Fruit fly (Drosophila melanogaster) whole organism, embryonic: ENCODE measurements around the gene CG4338.

Experiments used
- B-H1 ChIP-seq: fragments of 200-800 bp; sonication (Bioruptor generic); IDR thresholded peaks from 3 replicates; pipeline ENCODE4 v1.3.6; 2022; ENCODE audit warnings: missing biosample characterization, missing genetic modification characterization
- CG10979 ChIP-seq: fragments of 200-800 bp; sonication (Bioruptor generic); optimal IDR thresholded peaks from 2 replicates; lab custom pipeline; 2018; ENCODE audit warnings: missing biosample characterization, mild to moderate bottlenecking, missing genetic modification characterization, moderate library complexity
- CG11723 ChIP-seq: fragments of 200-800 bp; sonication (Bioruptor generic); optimal IDR thresholded peaks from 2 replicates; lab custom pipeline; 2017; ENCODE audit warnings: missing biosample characterization, mild to moderate bottlenecking, missing genetic modification characterization
- CG12391 ChIP-seq: fragments of 200-800 bp; sonication (Bioruptor generic); optimal IDR thresholded peaks from 3 replicates; lab custom pipeline; 2018; ENCODE audit warnings: missing biosample characterization, mild to moderate bottlenecking, missing genetic modification characterization, moderate library complexity
- CG13123 ChIP-seq: fragments of 200-800 bp; sonication (Bioruptor generic); optimal IDR thresholded peaks from 2 replicates; lab custom pipeline; 2016; ENCODE audit warnings: missing biosample characterization, missing genetic modification characterization
- CG14441 ChIP-seq: fragments of 200-800 bp; sonication (Bioruptor generic); IDR thresholded peaks from 2 replicates; pipeline ENCODE4 v1.3.6; 2022; ENCODE audit warnings: missing biosample characterization, missing genetic modification characterization
- CG14710 ChIP-seq: fragments of 200-800 bp; sonication (Bioruptor generic); optimal IDR thresholded peaks from 3 replicates; lab custom pipeline; 2019; ENCODE audit warnings: missing biosample characterization, mild to moderate bottlenecking, missing genetic modification characterization, moderate library complexity
- CG1602 ChIP-seq: fragments of 200-800 bp; sonication (Bioruptor generic); optimal IDR thresholded peaks from 3 replicates; lab custom pipeline; 2016; ENCODE audit warnings: missing biosample characterization, missing genetic modification characterization
- CG1603 ChIP-seq: fragments of 200-800 bp; sonication (Bioruptor generic); optimal IDR thresholded peaks from 2 replicates; lab custom pipeline; 2019; ENCODE audit warnings: missing biosample characterization, mild to moderate bottlenecking, missing genetic modification characterization, moderate library complexity
- CG1792 ChIP-seq: fragments of 200-800 bp; sonication (Bioruptor generic); optimal IDR thresholded peaks from 2 replicates; lab custom pipeline; 2016; ENCODE audit warnings: missing biosample characterization, missing genetic modification characterization
- CG18619 ChIP-seq: fragments of 200-800 bp; sonication (Bioruptor generic); optimal IDR thresholded peaks from 3 replicates; lab custom pipeline; 2017; ENCODE audit warnings: missing biosample characterization, mild to moderate bottlenecking, missing genetic modification characterization
- CG2199 ChIP-seq: fragments of 200-800 bp; sonication (Bioruptor generic); IDR thresholded peaks from 3 replicates; pipeline ENCODE4 v1.3.6; 2022; ENCODE audit warnings: missing biosample characterization, missing genetic modification characterization
- CG4424 ChIP-seq: fragments of 200-800 bp; sonication (Bioruptor generic); optimal IDR thresholded peaks from 3 replicates; lab custom pipeline; 2016; ENCODE audit warnings: missing biosample characterization, missing genetic modification characterization
- CG7839 ChIP-seq: fragments of 200-800 bp; sonication (Bioruptor generic); optimal IDR thresholded peaks from 3 replicates; lab custom pipeline; 2018; ENCODE audit warnings: missing biosample characterization, mild to moderate bottlenecking, missing genetic modification characterization, moderate library complexity
- CkIIα-i1 ChIP-seq: fragments of 200-800 bp; sonication (Bioruptor generic); IDR thresholded peaks from 2 replicates; pipeline ENCODE4 v1.3.6; 2022; ENCODE audit warnings: missing biosample characterization, missing genetic modification characterization
- D19A ChIP-seq: fragments of 200-800 bp; optimal IDR thresholded peaks from 3 replicates; lab custom pipeline; 2019; ENCODE audit warnings: missing biosample characterization, mild to moderate bottlenecking, missing genetic modification characterization, moderate library complexity
- D19B ChIP-seq: fragments of 200-800 bp; sonication (Bioruptor generic); optimal IDR thresholded peaks from 2 replicates; lab custom pipeline; 2017; ENCODE audit warnings: missing biosample characterization, mild to moderate bottlenecking, missing genetic modification characterization
- Dfd ChIP-seq, 2 experiments: fragments of >200 bp; optimal IDR thresholded peaks; 2 replicates each; lab custom pipeline; 2017; ENCODE audit warnings: missing biosample characterization in 2 of 2, missing genetic modification characterization in 2 of 2
- Eip74EF ChIP-seq, 2 experiments: fragments of 200-800 bp in 1 of 2; fragments of >200 bp in 1 of 2; sonication (Bioruptor generic) in 1 of 2; optimal IDR thresholded peaks; 2 replicates each; lab custom pipeline; 2017 to 2019; ENCODE audit warnings: missing biosample characterization in 2 of 2, missing genetic modification characterization in 2 of 2, mild to moderate bottlenecking in 1 of 2, moderate library complexity in 1 of 2
- Fer1 ChIP-seq: fragments of 200-800 bp; sonication (Bioruptor generic); optimal IDR thresholded peaks from 2 replicates; lab custom pipeline; 2017; ENCODE audit warnings: missing biosample characterization, mild to moderate bottlenecking, missing genetic modification characterization
- Lim3 ChIP-seq: fragments of 200-800 bp; sonication (Bioruptor generic); IDR thresholded peaks from 2 replicates; pipeline ENCODE4 v1.3.6; 2022; ENCODE audit warnings: missing biosample characterization, missing genetic modification characterization
- Optix ChIP-seq: fragments of 200-800 bp; sonication (Bioruptor generic); IDR thresholded peaks from 3 replicates; pipeline ENCODE4 v1.3.6; 2022; ENCODE audit warnings: missing biosample characterization, missing genetic modification characterization
- Poxn ChIP-seq: fragments of 200-800 bp; sonication (Bioruptor generic); IDR thresholded peaks from 2 replicates; pipeline ENCODE4 v1.3.6; 2022; ENCODE audit warnings: missing biosample characterization, missing genetic modification characterization
- Rfx ChIP-seq: fragments of 200-800 bp; sonication (Bioruptor generic); IDR thresholded peaks from 2 replicates; pipeline ENCODE4 v1.3.6; 2022; ENCODE audit warnings: missing biosample characterization, missing genetic modification characterization
- Side ChIP-seq: fragments of 200-800 bp; sonication (Bioruptor generic); optimal IDR thresholded peaks from 2 replicates; lab custom pipeline; 2016; ENCODE audit warnings: missing biosample characterization, missing genetic modification characterization
- Trl ChIP-seq, 3 experiments: fragments of >200 bp in 2 of 3; fragments of 200-800 bp in 1 of 3; sonication (Bioruptor generic) in 1 of 3; optimal IDR thresholded peaks; 2 replicates in 1 of 3; 3 replicates in 2 of 3; lab custom pipeline; 2016 to 2017; ENCODE audit warnings: missing biosample characterization in 1 of 3, missing genetic modification characterization in 1 of 3
- ab ChIP-seq: fragments of 200-800 bp; sonication (Bioruptor generic); optimal IDR thresholded peaks from 2 replicates; lab custom pipeline; 2016; ENCODE audit warnings: missing biosample characterization, missing genetic modification characterization
- bcd ChIP-seq: fragments of 200-800 bp; sonication (Bioruptor generic); optimal IDR thresholded peaks from 2 replicates; lab custom pipeline; 2017; ENCODE audit warnings: missing biosample characterization, mild to moderate bottlenecking, missing genetic modification characterization
- bigmax ChIP-seq: fragments of 200-800 bp; sonication (Bioruptor generic); optimal IDR thresholded peaks from 2 replicates; lab custom pipeline; 2018; ENCODE audit warnings: missing biosample characterization, mild to moderate bottlenecking, missing genetic modification characterization
- chinmo ChIP-seq: fragments of 200-800 bp; sonication (Bioruptor generic); IDR thresholded peaks from 4 replicates; pipeline ENCODE4 v1.3.6; 2022; ENCODE audit warnings: missing biosample characterization, missing genetic modification characterization; ENCODE audit not compliant: partially characterized antibody
- ci ChIP-seq: fragments of 200-800 bp; sonication (Bioruptor generic); IDR thresholded peaks from 3 replicates; pipeline ENCODE4 v1.3.6; 2022; ENCODE audit warnings: missing biosample characterization, missing genetic modification characterization
- crol ChIP-seq: fragments of 200-800 bp; sonication (Bioruptor generic); IDR thresholded peaks from 2 replicates; pipeline ENCODE4 v1.3.6; 2022; ENCODE audit warnings: missing biosample characterization, missing genetic modification characterization
- dati ChIP-seq: fragments of 200-800 bp; sonication (Bioruptor generic); IDR thresholded peaks from 2 replicates; pipeline ENCODE4 v1.3.6; 2022; ENCODE audit warnings: missing biosample characterization, missing genetic modification characterization
- eve ChIP-seq, 2 experiments: fragments of >200 bp; optimal IDR thresholded peaks; 2 replicates each; lab custom pipeline; 2017; ENCODE audit warnings: missing biosample characterization in 2 of 2, missing genetic modification characterization in 2 of 2
- gcm ChIP-seq: fragments of 200-800 bp; sonication (Bioruptor generic); optimal IDR thresholded peaks from 2 replicates; lab custom pipeline; 2019; ENCODE audit warnings: missing biosample characterization, mild to moderate bottlenecking, missing genetic modification characterization, moderate library complexity
- gro ChIP-seq: fragments of 200-800 bp; sonication (Bioruptor generic); optimal IDR thresholded peaks from 2 replicates; lab custom pipeline; 2016; ENCODE audit warnings: missing biosample characterization, missing genetic modification characterization
- hbn ChIP-seq: fragments of 200-800 bp; sonication (Bioruptor generic); IDR thresholded peaks from 2 replicates; pipeline ENCODE4 v1.3.6; 2022; ENCODE audit warnings: missing biosample characterization, missing genetic modification characterization; ENCODE audit not compliant: partially characterized antibody
- maf-S ChIP-seq: fragments of 200-800 bp; sonication (Bioruptor generic); optimal IDR thresholded peaks from 2 replicates; lab custom pipeline; 2016; ENCODE audit warnings: missing biosample characterization, missing genetic modification characterization
- nom ChIP-seq: fragments of 200-800 bp; sonication (Bioruptor generic); optimal IDR thresholded peaks from 2 replicates; lab custom pipeline; 2017; ENCODE audit warnings: missing biosample characterization, missing genetic modification characterization, mild to moderate bottlenecking, moderate library complexity, missing genetic modification reagents
- otp ChIP-seq: fragments of 200-800 bp; sonication (Bioruptor generic); IDR thresholded peaks from 3 replicates; pipeline ENCODE4, ENCODE4 v1.3.6; 2022; ENCODE audit warnings: missing biosample characterization, missing genetic modification characterization
- pan ChIP-seq, 4 experiments: fragments of >200 bp in 3 of 4; fragments of 200-800 bp in 1 of 4; sonication (Bioruptor generic) in 1 of 4; optimal IDR thresholded peaks in 3 of 4; IDR thresholded peaks in 1 of 4; 2 replicates each; pipeline versions ENCODE4 v1.3.6 to Lab custom; 2017 to 2022; ENCODE audit warnings: missing biosample characterization in 2 of 4, missing genetic modification characterization in 2 of 4, mixed read lengths in 1 of 4
- pita ChIP-seq: fragments of 200-800 bp; sonication (Bioruptor generic); optimal IDR thresholded peaks from 2 replicates; lab custom pipeline; 2017; ENCODE audit warnings: missing biosample characterization, mild to moderate bottlenecking, missing genetic modification characterization
- sima ChIP-seq: fragments of 200-800 bp; sonication (Bioruptor generic); optimal IDR thresholded peaks from 2 replicates; lab custom pipeline; 2016; ENCODE audit warnings: missing biosample characterization, missing genetic modification characterization
- sna ChIP-seq: fragments of 200-800 bp; sonication (Bioruptor generic); IDR thresholded peaks from 2 replicates; pipeline ENCODE4 v1.3.6; 2022; ENCODE audit warnings: missing biosample characterization, missing genetic modification characterization; ENCODE audit not compliant: partially characterized antibody
- tio ChIP-seq: fragments of 200-800 bp; sonication (Bioruptor generic); optimal IDR thresholded peaks from 2 replicates; lab custom pipeline; 2017; ENCODE audit warnings: missing biosample characterization, missing genetic modification characterization, inconsistent platforms
- usp ChIP-seq: fragments of >200 bp; optimal IDR thresholded peaks from 2 replicates; lab custom pipeline; 2017; ENCODE audit warnings: missing biosample characterization, missing genetic modification characterization
- vvl ChIP-seq: fragments of 200-800 bp; sonication (Bioruptor generic); IDR thresholded peaks from 2 replicates; pipeline ENCODE4 v1.3.6; 2022; ENCODE audit warnings: missing biosample characterization, missing genetic modification characterization
- yki ChIP-seq: fragments of >200 bp; optimal IDR thresholded peaks from 3 replicates; lab custom pipeline; 2018

The CG4338 gene

dm6 chr3R:15319912-15320746 lies 44.8 kb downstream of the CG4338 start, which contains the start of the genes CG6276 and CG44040:
Gene CG6276 (minus strand): TSS chr3R:15320069.
Gene CG44040 (plus strand): TSS chr3R:15320378.
- TF ChIP-seq eve (GFP tag; optimal IDR thresholded peaks at IDR 0.05; lab: Kevin White, UChicago) (no peak), sima (GFP tag; lab: Kevin White, UChicago) (no peak), CG4424 (GFP tag; lab: Kevin White, UChicago) (peak; percentile 40), Eip74EF (GFP tag; optimal IDR thresholded peaks at IDR 0.05; lab: Kevin White, UChicago) (no peak), gcm (GFP tag; lab: Kevin White, UChicago) (peak; percentile 40), vvl (GFP tag; lab: Robert Waterston, UW) (peak; percentile 54), CG18619 (GFP tag; lab: Kevin White, UChicago) (peak; percentile 30), bcd (peak; percentile 48), D19B (GFP tag; lab: Kevin White, UChicago) (peak; percentile 4), CG13123 (GFP tag; lab: Kevin White, UChicago) (no peak), dati (GFP tag; lab: Robert Waterston, UW) (0 out of 2 replicates have a peak, but pooled peaks have one; percentile 15), CG10979 (tag; lab: Kevin White, UChicago) (peak; percentile 23), otp (GFP tag; lab: Robert Waterston, UW) (0 out of 3 replicates have a peak, but pooled peaks have one; percentile 23), CG14710 (tag; lab: Kevin White, UChicago) (peak; percentile 32), CkIIα-i1 (GFP tag; lab: Robert Waterston, UW) (no peak), CG1792 (GFP tag; lab: Kevin White, UChicago) (peak; percentile 63), Optix (GFP tag; lab: Robert Waterston, UW) (0 out of 3 replicates have a peak, but pooled peaks have one; percentile 27), yki (lab: Kevin White, UChicago) (no peak), D19A (tag; lab: Kevin White, UChicago) (peak; percentile 22), CG7839 (tag; lab: Kevin White, UChicago) (peak; percentile 54), Fer1 (GFP tag; lab: Kevin White, UChicago) (peak; percentile 55), pan (optimal IDR thresholded peaks at IDR 0.05; lab: Kevin White, UChicago) (no peak), pan (GFP tag; optimal IDR thresholded peaks at IDR 0.05 in 1 of 2, IDR thresholded peaks at IDR 0.05 in 1 of 2) (peak in 1 of 2 experiments; percentile 49), CG12391 (tag; lab: Kevin White, UChicago) (peak; percentile 49), usp (GFP tag; lab: Kevin White, UChicago) (no peak), ab (GFP tag; lab: Kevin White, UChicago) (no peak), maf-S (GFP tag; lab: Kevin White, UChicago) (no peak), hbn (GFP tag; lab: Robert Waterston, UW) (no peak), Side (GFP tag; lab: Kevin White, UChicago) (peak; percentile 6), tio (no peak), CG11723 (GFP tag; lab: Kevin White, UChicago) (peak; percentile 22), pita (GFP tag; lab: Kevin White, UChicago) (no peak), B-H1 (GFP tag; lab: Robert Waterston, UW) (no peak; the same call in 2 of the 3 replicates), Rfx (GFP tag; lab: Robert Waterston, UW) (peak; percentile 65), chinmo (no peak), Poxn (GFP tag; lab: Robert Waterston, UW) (no peak), CG1602 (no peak), nom (peak; percentile 15), Dfd (GFP tag; optimal IDR thresholded peaks at IDR 0.05; lab: Kevin White, UChicago) (no peak), CG1603 (tag; lab: Kevin White, UChicago) (peak; percentile 55), ci (GFP tag; lab: Robert Waterston, UW) (peak; percentile 62; the same call in 2 of the 3 replicates), CG14441 (GFP tag; lab: Robert Waterston, UW) (peak; percentile 59), gro (peak; percentile 37), crol (GFP tag; lab: Robert Waterston, UW) (no peak), Lim3 (GFP tag; lab: Robert Waterston, UW) (no peak), CG2199 (GFP tag; lab: Robert Waterston, UW) (no peak), Trl (optimal IDR thresholded peaks at IDR 0.05; lab: Kevin White, UChicago) (no peak), Trl (GFP tag; optimal IDR thresholded peaks at IDR 0.05; lab: Kevin White, UChicago) (no peak), bigmax (GFP tag; lab: Kevin White, UChicago) (no peak), sna (GFP tag; lab: Robert Waterston, UW) (no peak)
